Worm (Caenorhabditis elegans): ENCODE data around the gene daf-18.

daf-18 gene

DNA sequence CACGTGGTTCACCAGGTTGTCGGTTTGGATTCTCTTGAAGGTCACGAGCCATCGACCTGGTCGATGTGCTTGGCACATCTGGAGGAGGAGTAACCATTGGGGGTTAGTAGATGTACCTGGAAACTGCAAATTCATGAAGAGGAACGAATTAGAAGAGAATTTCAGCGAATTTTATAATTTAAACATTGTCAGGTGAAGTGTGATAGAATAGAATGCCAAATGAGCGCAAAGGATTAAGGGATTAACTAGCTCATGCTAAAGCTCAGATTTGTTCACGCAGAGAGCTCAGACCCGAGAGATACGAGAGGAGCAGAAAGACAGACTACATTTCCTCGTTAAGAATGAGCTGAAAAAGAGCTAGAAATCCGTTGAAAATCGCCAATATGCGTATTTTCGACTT, at the start of gene daf-18:
TSS of gene daf-18 (minus strand) at position 126 of the 400 bp plus-strand sequence.
- TF ChIP-seq ceh-36 (tag; optimal IDR thresholded peaks at IDR 0.05) (peak; percentile 74), ama-1 (optimal IDR thresholded peaks at IDR 0.05) (no peak)

DNA sequence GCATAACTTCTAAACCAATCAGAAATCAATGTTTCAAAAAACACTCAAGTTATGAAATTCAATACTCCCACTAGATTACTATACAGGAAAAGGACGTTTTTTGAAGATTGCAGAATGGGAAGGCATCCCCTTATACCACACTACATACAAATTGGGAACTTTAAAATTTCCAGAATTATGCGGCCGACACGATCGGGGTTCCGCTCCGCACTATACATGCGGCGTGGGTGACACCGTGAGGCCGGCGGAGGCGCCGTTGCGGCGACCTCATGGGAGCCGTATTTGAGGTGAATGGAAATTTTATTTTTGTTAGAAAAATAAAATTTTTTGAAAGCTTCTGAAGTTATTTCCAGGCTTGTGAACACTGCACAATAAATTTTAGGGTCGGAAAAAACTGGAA, 43.3 kb upstream of the daf-18 start:
- TF ChIP-seq ets-7 (tag; optimal IDR thresholded peaks at IDR 0.05), result no peak
- TF ChIP-seq hmbx-1 (tag; optimal IDR thresholded peaks at IDR 0.05), result no peak
- TF ChIP-seq tbx-37 (GFP tag; conservative IDR thresholded peaks at IDR 0.05), result no peak
- TF ChIP-seq tbx-11 (GFP tag; IDR thresholded peaks at IDR 0.05), result no peak
- no peak for TF ChIP-seq aly-1 (tag; optimal IDR thresholded peaks at IDR 0.05)
- no peak for TF ChIP-seq B0310.2 (tag; optimal IDR thresholded peaks at IDR 0.05)
- no peak for TF ChIP-seq tra-4 (tag; optimal IDR thresholded peaks at IDR 0.05)
- no peak for TF ChIP-seq F13C5.2 (tag; optimal IDR thresholded peaks at IDR 0.05)
- no peak for TF ChIP-seq ceh-36 (tag; optimal IDR thresholded peaks at IDR 0.05)
- TF ChIP-seq sea-1 (GFP tag; conservative IDR thresholded peaks at IDR 0.05), result no peak

DNA sequence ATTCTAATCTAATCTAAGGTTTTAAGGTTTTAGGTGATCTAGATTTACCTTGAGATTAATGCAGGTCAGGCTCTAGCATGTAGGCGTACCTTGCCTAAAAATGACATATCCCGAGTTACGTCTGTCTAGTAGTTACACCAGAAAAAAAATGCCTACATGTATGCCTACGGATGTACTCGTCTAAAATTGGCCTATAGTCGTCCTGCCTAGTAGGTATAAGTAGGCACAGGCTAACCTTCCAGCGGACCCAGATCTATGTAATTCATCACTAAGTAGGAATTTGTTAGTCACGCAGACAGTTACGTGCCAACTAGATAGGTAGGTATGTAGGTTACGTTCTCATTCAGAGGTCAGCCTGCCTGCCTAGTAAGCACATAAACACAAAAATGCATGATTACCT, 42.3 kb upstream of the daf-18 start:
- TF ChIP-seq sea-1 (GFP tag; conservative IDR thresholded peaks at IDR 0.05) (no peak), tbx-37 (GFP tag; conservative IDR thresholded peaks at IDR 0.05) (no peak), B0310.2 (tag; optimal IDR thresholded peaks at IDR 0.05) (no peak), ama-1 (optimal IDR thresholded peaks at IDR 0.05) (no peak), hmg-4 (GFP tag; optimal IDR thresholded peaks at IDR 0.05) (no peak)

DNA sequence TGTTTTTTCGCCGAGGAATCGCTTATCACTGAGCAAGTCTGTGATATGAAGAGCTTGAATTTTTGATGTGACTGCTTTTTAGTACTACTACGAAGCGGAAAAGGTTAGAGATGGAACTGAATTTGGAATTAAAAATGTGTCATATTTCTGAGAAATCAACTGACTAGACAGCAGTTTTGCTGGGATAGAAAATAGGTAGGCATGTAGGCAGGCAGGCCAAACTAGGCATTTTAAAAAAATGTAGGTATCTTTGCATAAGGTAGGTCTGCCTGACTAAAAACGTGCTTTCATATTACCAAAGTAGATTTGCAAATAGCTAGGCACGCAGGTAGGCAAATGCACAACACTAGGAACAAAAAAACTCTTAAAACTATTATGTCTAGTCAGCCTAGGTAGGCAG, 41.6 kb upstream of the daf-18 start:
- TF ChIP-seq hmg-4 (GFP tag; optimal IDR thresholded peaks at IDR 0.05) (no peak), hmbx-1 (tag; optimal IDR thresholded peaks at IDR 0.05) (no peak), aly-1 (tag; optimal IDR thresholded peaks at IDR 0.05) (no peak), hnd-1 (tag; optimal IDR thresholded peaks at IDR 0.05) (no peak), scrt-1 (GFP tag; IDR thresholded peaks at IDR 0.05) (no peak), flt-1 (GFP tag; IDR thresholded peaks at IDR 0.05) (no peak), tbx-37 (GFP tag; conservative IDR thresholded peaks at IDR 0.05) (no peak), ceh-13 (GFP tag; optimal IDR thresholded peaks at IDR 0.05) (no peak), ets-7 (tag; optimal IDR thresholded peaks at IDR 0.05) (no peak)

DNA sequence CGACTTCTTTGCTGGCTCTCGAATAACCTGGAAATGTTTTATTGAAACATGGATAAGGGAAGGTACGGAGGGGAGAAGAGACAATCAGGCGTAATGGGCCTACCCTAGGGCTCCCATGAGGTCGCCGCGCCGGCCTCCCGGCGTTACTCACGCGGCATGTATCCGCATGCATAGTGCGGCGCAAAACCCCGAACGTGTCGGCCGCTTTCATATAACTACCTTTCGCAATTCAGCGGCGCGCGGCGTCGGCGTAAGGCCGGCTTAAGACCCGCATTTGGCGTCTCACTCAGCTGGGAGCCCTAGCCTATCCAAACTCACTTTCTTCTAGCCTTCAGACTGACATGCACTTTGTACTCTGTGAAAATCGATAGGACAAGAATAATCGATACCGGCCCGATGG, 37.1 kb upstream of the daf-18 start:
- no peak for TF ChIP-seq ceh-13 (GFP tag; optimal IDR thresholded peaks at IDR 0.05)
- TF ChIP-seq pes-1 (GFP tag; IDR thresholded peaks at IDR 0.05), result no peak

DNA sequence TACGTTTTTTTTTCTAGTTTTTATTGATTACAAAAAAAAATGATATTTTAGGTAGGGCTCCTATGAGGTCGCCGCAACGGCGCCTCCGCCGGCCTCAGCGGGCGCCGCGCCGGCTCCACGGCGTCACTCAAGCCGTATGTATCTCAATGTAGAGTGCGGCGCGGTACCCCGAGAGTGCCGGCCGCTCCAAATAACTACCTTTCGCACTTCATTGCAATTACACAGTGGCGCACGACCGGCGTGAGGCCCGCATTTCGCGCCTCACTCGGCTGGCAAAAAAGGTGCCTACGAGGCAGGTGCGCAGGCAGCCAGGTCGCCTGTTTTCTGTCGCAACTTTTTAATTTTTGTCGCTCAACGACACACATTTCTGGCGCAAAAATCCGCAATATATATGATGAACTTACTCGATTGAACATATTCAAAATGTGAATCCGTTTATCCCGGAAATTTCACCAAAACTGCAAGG, 35.7 kb upstream of the daf-18 start, which contains the start of gene M04G7.2:
TSS of gene M04G7.2 (minus strand) at position 416 of the 466 bp plus-strand sequence.
- TF ChIP-seq ets-7 (tag; optimal IDR thresholded peaks at IDR 0.05), result no peak

DNA sequence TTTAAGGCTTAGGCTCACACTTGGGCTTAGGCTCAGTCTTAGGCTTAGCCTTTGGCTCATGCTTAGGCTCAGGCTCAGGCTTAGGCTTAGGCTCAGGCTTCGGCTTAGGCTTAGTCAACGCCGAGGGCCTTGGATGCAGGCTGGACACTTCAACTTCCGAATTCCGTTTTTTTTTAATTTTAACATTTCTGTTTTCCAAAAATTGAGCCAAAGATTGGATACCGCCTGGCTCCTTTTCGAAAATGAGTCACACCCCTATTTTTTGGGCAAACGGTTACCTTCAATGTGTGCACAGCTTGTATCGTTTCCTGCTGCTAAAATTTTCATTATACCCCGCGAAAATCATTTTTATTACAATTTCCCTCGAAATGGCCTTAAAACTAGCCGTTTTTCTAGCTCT, 30.5 kb upstream of the daf-18 start, which contains the start of gene M04G7.1:
TSS of gene M04G7.1 (plus strand) at position 301 of the 400 bp plus-strand sequence.
- TF ChIP-seq tbx-37 (GFP tag; conservative IDR thresholded peaks at IDR 0.05) (no peak), ama-1 (optimal IDR thresholded peaks at IDR 0.05) (no peak), scrt-1 (GFP tag; IDR thresholded peaks at IDR 0.05) (no peak), aly-1 (tag; optimal IDR thresholded peaks at IDR 0.05) (no peak), hmg-4 (GFP tag; optimal IDR thresholded peaks at IDR 0.05) (no peak), ets-7 (tag; optimal IDR thresholded peaks at IDR 0.05) (no peak), hmbx-1 (tag; optimal IDR thresholded peaks at IDR 0.05) (no peak), hnd-1 (tag; optimal IDR thresholded peaks at IDR 0.05) (no peak), flt-1 (GFP tag; IDR thresholded peaks at IDR 0.05) (no peak), sea-1 (GFP tag; conservative IDR thresholded peaks at IDR 0.05) (no peak), B0310.2 (tag; optimal IDR thresholded peaks at IDR 0.05) (no peak), tra-4 (tag; optimal IDR thresholded peaks at IDR 0.05) (no peak), F13C5.2 (tag; optimal IDR thresholded peaks at IDR 0.05) (no peak), ceh-36 (tag; optimal IDR thresholded peaks at IDR 0.05) (no peak), pes-1 (GFP tag; IDR thresholded peaks at IDR 0.05) (no peak), ceh-13 (GFP tag; optimal IDR thresholded peaks at IDR 0.05) (no peak), tbx-11 (GFP tag; IDR thresholded peaks at IDR 0.05) (no peak)

DNA sequence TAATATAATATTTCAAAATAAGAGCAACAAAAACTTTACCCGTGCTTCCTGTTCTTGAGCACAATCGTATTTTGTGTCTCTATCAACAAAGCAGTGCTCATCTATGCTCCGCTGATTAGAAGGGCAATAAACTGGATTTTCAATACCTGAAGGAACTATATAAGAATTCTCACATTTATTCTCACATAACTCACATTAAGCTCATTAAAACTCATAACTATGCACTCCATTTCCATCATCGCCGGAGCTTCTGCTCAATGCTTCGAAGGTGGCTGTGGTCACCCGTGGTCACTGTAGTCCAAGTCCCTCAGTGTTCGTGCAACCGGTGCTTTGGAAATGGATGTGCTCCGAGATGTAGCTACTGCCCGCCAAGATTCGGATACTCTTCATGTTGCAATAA, 29.8 kb upstream of the daf-18 start, which contains the start of the genes Y66H1A.8 and M04G7.5:
TSS of gene Y66H1A.8 (minus strand) at position 101 of the 400 bp plus-strand sequence.
TSS of gene M04G7.5 (plus strand) at position 258 of the 400 bp plus-strand sequence.
- no peak for TF ChIP-seq flt-1 (GFP tag; IDR thresholded peaks at IDR 0.05)
- TF ChIP-seq pes-1 (GFP tag; IDR thresholded peaks at IDR 0.05), result no peak
- TF ChIP-seq hmbx-1 (tag; optimal IDR thresholded peaks at IDR 0.05), result no peak
- TF ChIP-seq tbx-37 (GFP tag; conservative IDR thresholded peaks at IDR 0.05), result no peak

DNA sequence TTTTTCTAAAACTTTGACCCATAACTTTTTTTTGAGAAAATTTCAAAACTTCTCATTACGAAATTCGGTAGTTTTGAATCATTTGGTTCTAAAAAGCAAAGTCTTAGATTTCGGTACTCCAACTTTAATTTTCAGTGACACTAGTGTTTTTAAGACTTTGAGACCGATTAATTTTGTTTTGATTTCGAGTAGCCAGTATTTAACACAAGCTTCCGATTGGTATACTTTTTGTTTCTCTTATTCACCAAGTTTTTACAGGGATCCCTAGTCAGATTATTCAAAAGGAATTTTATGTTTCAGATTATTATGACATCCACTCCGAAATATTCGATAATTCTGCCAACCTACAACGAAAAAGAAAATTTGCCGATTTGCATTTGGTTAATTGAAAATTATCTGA, 20.4 kb upstream of the daf-18 start, which contains the start of gene dpm-1:
TSS of gene dpm-1 (plus strand) at position 301 of the 400 bp plus-strand sequence.
- TF ChIP-seq pes-1 (GFP tag; IDR thresholded peaks at IDR 0.05), result no peak
- no peak for TF ChIP-seq tbx-37 (GFP tag; conservative IDR thresholded peaks at IDR 0.05)
- TF ChIP-seq tra-4 (tag; optimal IDR thresholded peaks at IDR 0.05), result no peak
- no peak for TF ChIP-seq tbx-11 (GFP tag; IDR thresholded peaks at IDR 0.05)
- TF ChIP-seq B0310.2 (tag; optimal IDR thresholded peaks at IDR 0.05), result no peak
- TF ChIP-seq ama-1 (optimal IDR thresholded peaks at IDR 0.05), result no peak
- no peak for TF ChIP-seq flt-1 (GFP tag; IDR thresholded peaks at IDR 0.05)
- TF ChIP-seq ets-7 (tag; optimal IDR thresholded peaks at IDR 0.05), result no peak
- TF ChIP-seq F13C5.2 (tag; optimal IDR thresholded peaks at IDR 0.05), result no peak
- TF ChIP-seq ceh-13 (GFP tag; optimal IDR thresholded peaks at IDR 0.05), result no peak
- TF ChIP-seq ceh-36 (tag; optimal IDR thresholded peaks at IDR 0.05), result no peak
- no peak for TF ChIP-seq sea-1 (GFP tag; conservative IDR thresholded peaks at IDR 0.05)
- no peak for TF ChIP-seq hnd-1 (tag; optimal IDR thresholded peaks at IDR 0.05)
- no peak for TF ChIP-seq hmg-4 (GFP tag; optimal IDR thresholded peaks at IDR 0.05)

Data from whole organism, early embryonic.